Fruit fly (Drosophila melanogaster) whole organism, prepupa: Measurements from ENCODE around the gene jhamt.

Experiments
- Blimp-1 ChIP-seq: fragments of 200-800 bp; sonication (Bioruptor generic); optimal IDR thresholded peaks from 3 replicates; lab custom pipeline; 2017; ENCODE audit warnings: missing biosample characterization, missing genetic modification characterization, mild to moderate bottlenecking, moderate library complexity, missing genetic modification reagents
- CG10631 ChIP-seq: fragments of 200-800 bp; sonication (Bioruptor generic); optimal IDR thresholded peaks from 2 replicates; lab custom pipeline; 2016; ENCODE audit warnings: missing biosample characterization, missing genetic modification characterization
- CG10669 ChIP-seq: fragments of 200-800 bp; sonication (Bioruptor generic); optimal IDR thresholded peaks from 3 replicates; lab custom pipeline; 2018; ENCODE audit warnings: missing biosample characterization, mild to moderate bottlenecking, missing genetic modification characterization, moderate library complexity
- CG11294 ChIP-seq: fragments of 200-800 bp; sonication (Bioruptor generic); IDR thresholded peaks from 2 replicates; pipeline ENCODE4 v1.3.6; 2022; ENCODE audit warnings: missing biosample characterization, missing genetic modification characterization
- CG11762 ChIP-seq: fragments of 200-800 bp; sonication (Bioruptor generic); optimal IDR thresholded peaks from 3 replicates; lab custom pipeline; 2016; ENCODE audit warnings: missing biosample characterization, missing genetic modification characterization; ENCODE audit not compliant: insufficient read depth
- CG15336 ChIP-seq: fragments of 200-800 bp; sonication (Bioruptor generic); IDR thresholded peaks from 2 replicates; pipeline ENCODE4 v1.3.6; 2022; ENCODE audit warnings: missing biosample characterization, missing genetic modification characterization
- CG1621 ChIP-seq: fragments of 200-800 bp; sonication (Bioruptor generic); optimal IDR thresholded peaks from 3 replicates; lab custom pipeline; 2018; ENCODE audit warnings: missing biosample characterization, mild to moderate bottlenecking, missing genetic modification characterization
- CG16779 ChIP-seq: fragments of 200-800 bp; sonication (Bioruptor generic); optimal IDR thresholded peaks from 3 replicates; lab custom pipeline; 2017; ENCODE audit warnings: missing biosample characterization, mild to moderate bottlenecking, missing genetic modification characterization
- CG31627 ChIP-seq: fragments of 200-800 bp; sonication (Bioruptor generic); optimal IDR thresholded peaks from 3 replicates; lab custom pipeline; 2016; ENCODE audit warnings: missing biosample characterization, missing genetic modification characterization
- CG32006 ChIP-seq: fragments of 200-800 bp; sonication (Bioruptor generic); optimal IDR thresholded peaks from 3 replicates; lab custom pipeline; 2017; ENCODE audit warnings: missing biosample characterization, mild to moderate bottlenecking, missing genetic modification characterization
- CG34406 ChIP-seq: fragments of 200-800 bp; sonication (Bioruptor generic); optimal IDR thresholded peaks from 3 replicates; lab custom pipeline; 2016; ENCODE audit warnings: missing biosample characterization, missing genetic modification characterization
- CG3919 ChIP-seq: fragments of 200-800 bp; sonication (Bioruptor generic); optimal IDR thresholded peaks from 3 replicates; lab custom pipeline; 2016; ENCODE audit warnings: missing biosample characterization, missing genetic modification characterization
- CG4318 ChIP-seq: fragments of 200-800 bp; sonication (Bioruptor generic); optimal IDR thresholded peaks from 3 replicates; lab custom pipeline; 2017; ENCODE audit warnings: missing biosample characterization, mild to moderate bottlenecking, missing genetic modification characterization
- CG6163 ChIP-seq: fragments of 200-800 bp; sonication (Bioruptor generic); IDR thresholded peaks from 3 replicates; pipeline ENCODE4 v1.3.6; 2022; ENCODE audit warnings: missing biosample characterization, missing genetic modification characterization
- CG6276 ChIP-seq: fragments of 200-800 bp; sonication (Bioruptor generic); optimal IDR thresholded peaks from 2 replicates; lab custom pipeline; 2017; ENCODE audit warnings: missing biosample characterization, mild to moderate bottlenecking, missing genetic modification characterization
- CG6792 ChIP-seq: fragments of 200-800 bp; sonication (Bioruptor generic); optimal IDR thresholded peaks from 3 replicates; lab custom pipeline; 2016; ENCODE audit warnings: missing biosample characterization, missing genetic modification characterization
- CG6808 ChIP-seq: fragments of 200-800 bp; sonication (Bioruptor generic); optimal IDR thresholded peaks from 3 replicates; lab custom pipeline; 2017; ENCODE audit warnings: missing biosample characterization, missing genetic modification characterization, mild to moderate bottlenecking, moderate library complexity, missing genetic modification reagents
- CG6854 ChIP-seq: fragments of 200-800 bp; sonication (Bioruptor generic); optimal IDR thresholded peaks from 2 replicates; lab custom pipeline; 2017; ENCODE audit warnings: missing biosample characterization, mild to moderate bottlenecking, missing genetic modification characterization
- CG7368 ChIP-seq: fragments of 200-800 bp; sonication (Bioruptor generic); optimal IDR thresholded peaks from 3 replicates; lab custom pipeline; 2016; ENCODE audit warnings: missing biosample characterization, missing genetic modification characterization
- CG8319 ChIP-seq: fragments of 200-800 bp; sonication (Bioruptor generic); optimal IDR thresholded peaks from 3 replicates; lab custom pipeline; 2016; ENCODE audit warnings: missing biosample characterization, missing genetic modification characterization
- CG8632 ChIP-seq: fragments of 200-800 bp; sonication (Bioruptor generic); optimal IDR thresholded peaks from 3 replicates; lab custom pipeline; 2016; ENCODE audit warnings: missing biosample characterization, missing genetic modification characterization
- CG9139 ChIP-seq: fragments of 200-800 bp; sonication (Bioruptor generic); optimal IDR thresholded peaks from 3 replicates; lab custom pipeline; 2017; ENCODE audit warnings: missing biosample characterization, mild to moderate bottlenecking, missing genetic modification characterization
- Eip75B ChIP-seq: fragments of 200-800 bp; sonication (Bioruptor generic); optimal IDR thresholded peaks from 3 replicates; lab custom pipeline; 2016; ENCODE audit warnings: missing biosample characterization, missing genetic modification characterization
- Eip78C ChIP-seq: fragments of 200-800 bp; sonication (Bioruptor generic); peaks from one replicate; lab custom pipeline; 2016; ENCODE audit warnings: missing biosample characterization, missing genetic modification characterization
- Eip93F ChIP-seq: fragments of 200-800 bp; sonication (Bioruptor generic); optimal IDR thresholded peaks from 2 replicates; lab custom pipeline; 2016; ENCODE audit warnings: missing biosample characterization, mild to moderate bottlenecking, missing genetic modification characterization
- Ets21C ChIP-seq: fragments of 200-800 bp; sonication (Bioruptor generic); optimal IDR thresholded peaks from 3 replicates; lab custom pipeline; 2016; ENCODE audit warnings: missing biosample characterization, missing genetic modification characterization
- Ets96B ChIP-seq: fragments of 200-800 bp; optimal IDR thresholded peaks from 2 replicates; lab custom pipeline; 2019; ENCODE audit warnings: missing biosample characterization, mild to moderate bottlenecking, missing genetic modification characterization, moderate library complexity
- Hr38 ChIP-seq: sonication (Bioruptor generic); optimal IDR thresholded peaks from 2 replicates; lab custom pipeline; 2016; ENCODE audit warnings: missing biosample characterization, missing genetic modification characterization
- Hr39 ChIP-seq: fragments of 200-800 bp; sonication (Bioruptor generic); optimal IDR thresholded peaks from 2 replicates; lab custom pipeline; 2016; ENCODE audit warnings: missing biosample characterization, missing genetic modification characterization
- OdsH ChIP-seq: fragments of 200-800 bp; sonication (Bioruptor generic); optimal IDR thresholded peaks from 3 replicates; lab custom pipeline; 2016; ENCODE audit warnings: missing biosample characterization, missing genetic modification characterization
- Smox ChIP-seq: fragments of 200-800 bp; sonication (Bioruptor generic); optimal IDR thresholded peaks from 3 replicates; lab custom pipeline; 2016; ENCODE audit warnings: missing biosample characterization, missing genetic modification characterization
- Sox102F ChIP-seq: fragments of 200-800 bp; sonication (Bioruptor generic); optimal IDR thresholded peaks from 2 replicates; lab custom pipeline; 2016; ENCODE audit warnings: missing biosample characterization, mild to moderate bottlenecking, missing genetic modification characterization
- Sox15 ChIP-seq: fragments of 200-800 bp; sonication (Bioruptor generic); optimal IDR thresholded peaks from 3 replicates; lab custom pipeline; 2016; ENCODE audit warnings: missing biosample characterization, missing genetic modification characterization
- cyc ChIP-seq: fragments of 200-800 bp; sonication (Bioruptor generic); optimal IDR thresholded peaks from 3 replicates; lab custom pipeline; 2016; ENCODE audit warnings: missing biosample characterization, missing genetic modification characterization
- dac ChIP-seq: fragments of 200-800 bp; sonication (Bioruptor generic); optimal IDR thresholded peaks from 2 replicates; lab custom pipeline; 2017; ENCODE audit warnings: missing biosample characterization, mild to moderate bottlenecking, missing genetic modification characterization
- dsx ChIP-seq: fragments of 200-800 bp; optimal IDR thresholded peaks from 3 replicates; lab custom pipeline; 2019; ENCODE audit warnings: missing biosample characterization, mild to moderate bottlenecking, missing genetic modification characterization, moderate library complexity; ENCODE audit not compliant: poor library complexity, severe bottlenecking
- eg ChIP-seq: fragments of 200-800 bp; sonication (Bioruptor generic); IDR thresholded peaks from 3 replicates; pipeline ENCODE4 v1.3.6; 2022; ENCODE audit warnings: missing biosample characterization, missing genetic modification characterization
- esn ChIP-seq: fragments of 200-800 bp; sonication (Bioruptor generic); optimal IDR thresholded peaks from 2 replicates; lab custom pipeline; 2016; ENCODE audit warnings: missing biosample characterization, mild to moderate bottlenecking, missing genetic modification characterization, moderate library complexity
- fd59A ChIP-seq: fragments of 200-800 bp; sonication (Bioruptor generic); optimal IDR thresholded peaks from 2 replicates; lab custom pipeline; 2017; ENCODE audit warnings: missing biosample characterization, mild to moderate bottlenecking, missing genetic modification characterization, missing genetic modification reagents
- fkh ChIP-seq: fragments of 200-800 bp; sonication (Bioruptor generic); optimal IDR thresholded peaks from 3 replicates; lab custom pipeline; 2017; ENCODE audit warnings: missing biosample characterization, mild to moderate bottlenecking, missing genetic modification characterization, moderate library complexity
- lz ChIP-seq: fragments of 200-800 bp; sonication (Bioruptor generic); optimal IDR thresholded peaks from 3 replicates; lab custom pipeline; 2016; ENCODE audit warnings: missing biosample characterization, missing genetic modification characterization
- salr ChIP-seq, 2 experiments: fragments of 200-800 bp; sonication (Bioruptor generic); optimal IDR thresholded peaks; 3 replicates each; lab custom pipeline; 2016 to 2018; ENCODE audit warnings: missing biosample characterization in 2 of 2, missing genetic modification characterization in 2 of 2, mild to moderate bottlenecking in 1 of 2
- svp ChIP-seq: fragments of 200-800 bp; sonication (Bioruptor generic); peaks from one replicate; lab custom pipeline; 2016; ENCODE audit warnings: missing biosample characterization, missing genetic modification characterization
- vri ChIP-seq: fragments of 200-800 bp; sonication (Bioruptor generic); optimal IDR thresholded peaks from 3 replicates; lab custom pipeline; 2016; ENCODE audit warnings: missing biosample characterization, mild to moderate bottlenecking, missing genetic modification characterization

Gene jhamt

DNA sequence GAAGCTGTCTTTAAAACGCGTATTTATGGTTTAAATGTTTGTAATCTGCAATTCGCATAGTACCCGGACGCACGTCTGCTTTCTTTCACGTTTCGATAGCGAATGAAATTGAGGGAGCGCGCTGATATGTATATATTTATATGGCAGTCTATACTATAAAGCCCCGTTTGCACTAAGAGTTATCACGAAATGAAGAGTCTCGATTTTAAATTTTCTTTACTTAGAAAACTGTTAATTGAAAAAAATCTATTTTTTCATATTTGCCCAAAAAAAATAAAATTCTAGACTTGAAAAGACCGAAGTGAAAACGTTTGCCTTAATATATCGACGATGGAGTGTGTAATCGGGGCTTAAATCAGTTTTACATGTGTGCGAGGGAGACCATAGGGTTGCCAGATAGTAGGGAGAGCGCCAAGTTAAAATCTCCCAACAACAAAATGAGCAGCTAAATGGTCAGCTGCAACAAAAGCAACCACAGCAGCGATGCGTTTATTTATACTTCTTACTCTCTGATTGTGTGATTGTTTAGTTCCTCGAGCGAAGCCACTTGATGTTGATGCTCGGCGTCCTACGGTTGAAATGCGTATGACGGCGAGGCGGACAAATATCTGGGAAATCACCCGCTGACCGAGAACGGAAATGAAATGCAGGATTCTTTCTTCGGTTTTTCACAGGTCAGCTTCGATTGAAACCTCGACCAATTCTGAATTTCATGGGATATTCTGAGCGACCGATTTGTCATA, 40.0 kb upstream of the jhamt start, which contains the start of gene cact (continued):
- TF ChIP-seq Hr39 (GFP tag; lab: Kevin White, UChicago) (peak; percentile 94), CG6163 (GFP tag; lab: Robert Waterston, UW) (peak; percentile 94), CG32006 (GFP tag; lab: Kevin White, UChicago) (peak; percentile 92), fkh (GFP tag; lab: Kevin White, UChicago) (peak; percentile 83), CG8319 (GFP tag; lab: Kevin White, UChicago) (peak; percentile 87), Ets21C (GFP tag; lab: Kevin White, UChicago) (peak; percentile 92), CG4318 (GFP tag; lab: Kevin White, UChicago) (peak; percentile 83), esn (GFP tag; lab: Kevin White, UChicago) (peak; percentile 95), CG6276 (peak; percentile 82), CG9139 (GFP tag; lab: Kevin White, UChicago) (peak; percentile 37), salr (GFP tag; optimal IDR thresholded peaks at IDR 0.05; lab: Kevin White, UChicago) (peak; percentile 81), CG11294 (GFP tag; lab: Robert Waterston, UW) (peak; percentile 86), Eip78C (GFP tag; lab: Kevin White, UChicago) (peak; percentile 98), CG1621 (tag; lab: Kevin White, UChicago) (peak; percentile 68), Blimp-1 (peak; percentile 23), CG3919 (GFP tag; lab: Kevin White, UChicago) (peak; percentile 89), OdsH (GFP tag; lab: Kevin White, UChicago) (peak; percentile 94)

DNA sequence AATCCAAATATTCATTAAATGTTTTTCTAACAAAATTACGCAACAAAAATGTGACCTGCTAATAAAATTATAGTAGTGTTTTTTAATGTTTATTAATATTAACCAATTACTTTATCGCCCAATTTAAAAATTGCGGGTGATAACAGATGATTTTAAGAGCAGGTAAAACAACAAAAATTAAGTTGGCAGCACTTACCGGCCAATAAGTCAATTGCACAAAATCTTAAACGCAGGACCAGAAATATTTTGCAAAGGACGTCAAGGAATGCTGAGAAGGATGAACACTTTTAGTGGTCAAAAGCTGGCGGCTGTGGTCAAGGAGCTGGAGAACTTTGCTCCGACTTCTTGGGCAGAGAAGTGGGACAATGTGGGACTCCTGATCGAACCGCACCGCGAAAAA, 38.8 kb upstream of the jhamt start, which contains the start of gene CG4278:
CG4278 (plus strand) TSS at position 178 of the 400 bp plus-strand sequence.
- TF ChIP-seq CG6854 (GFP tag; lab: Kevin White, UChicago) (no peak), CG15336 (GFP tag; lab: Robert Waterston, UW) (no peak), dsx (GFP tag; lab: Kevin White, UChicago) (no peak), CG11762 (no peak), CG1621 (tag; lab: Kevin White, UChicago) (no peak)

DNA sequence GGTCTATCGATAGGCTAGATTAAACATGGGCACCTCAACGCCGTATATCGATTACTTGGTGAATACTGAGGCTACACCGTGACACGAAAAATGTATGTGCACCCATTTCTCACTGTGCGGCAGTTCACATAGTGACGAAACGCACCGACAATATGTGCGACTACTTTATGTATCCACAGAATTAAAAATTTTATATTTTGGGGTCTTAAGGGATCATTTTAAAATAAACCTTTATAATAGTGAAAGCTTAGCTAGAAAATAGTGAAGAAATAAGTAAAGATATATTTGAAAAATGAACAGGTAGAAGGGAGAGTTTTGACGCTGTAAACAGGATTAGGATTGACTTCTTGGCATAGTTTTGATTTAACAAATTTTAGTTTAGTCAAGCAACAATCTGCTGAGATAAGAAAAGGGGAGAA, 36.6 kb upstream of the jhamt start, which contains the start of gene mRpL4:
mRpL4 (minus strand) TSS at position 31 of the 419 bp plus-strand sequence.
- peak; percentile 59 for TF ChIP-seq fkh (GFP tag; lab: Kevin White, UChicago)
- TF ChIP-seq Sox15: peak; percentile 1
- no peak for TF ChIP-seq Eip93F (GFP tag; lab: Kevin White, UChicago)
- no peak for TF ChIP-seq CG7368 (GFP tag; lab: Kevin White, UChicago)
- TF ChIP-seq CG6163 (GFP tag; lab: Robert Waterston, UW): no peak
- TF ChIP-seq CG8632 (GFP tag; lab: Kevin White, UChicago): no peak
- TF ChIP-seq vri (GFP tag; lab: Kevin White, UChicago): no peak
- no peak for TF ChIP-seq CG6854 (GFP tag; lab: Kevin White, UChicago)
- TF ChIP-seq Eip75B (GFP tag; lab: Kevin White, UChicago): no peak
- TF ChIP-seq Eip78C (GFP tag; lab: Kevin White, UChicago): no peak
- no peak for TF ChIP-seq CG16779 (tag; lab: Kevin White, UChicago)
- TF ChIP-seq CG1621 (tag; lab: Kevin White, UChicago): peak; percentile 52
- no peak for TF ChIP-seq Sox102F (GFP tag; lab: Kevin White, UChicago)
- TF ChIP-seq Blimp-1: no peak
- no peak for TF ChIP-seq CG6808 (GFP tag; lab: Kevin White, UChicago)
- TF ChIP-seq lz (GFP tag; lab: Kevin White, UChicago): no peak
- TF ChIP-seq CG10631 (GFP tag; lab: Kevin White, UChicago): peak; percentile 56
- no peak for TF ChIP-seq CG4318 (GFP tag; lab: Kevin White, UChicago)
- no peak for TF ChIP-seq CG11762
- no peak for TF ChIP-seq CG11294 (GFP tag; lab: Robert Waterston, UW)
- TF ChIP-seq dac (GFP tag; lab: Kevin White, UChicago): no peak
- no peak for TF ChIP-seq CG34406 (GFP tag; lab: Kevin White, UChicago)
- TF ChIP-seq eg (GFP tag; lab: Robert Waterston, UW): no peak
- TF ChIP-seq Hr38 (GFP tag; lab: Kevin White, UChicago): peak; percentile 11
- TF ChIP-seq cyc (GFP tag; lab: Kevin White, UChicago): no peak
- no peak for TF ChIP-seq salr (GFP tag; optimal IDR thresholded peaks at IDR 0.05; lab: Kevin White, UChicago)
- TF ChIP-seq CG31627 (GFP tag; lab: Kevin White, UChicago): peak; percentile 69
- no peak for TF ChIP-seq dsx (GFP tag; lab: Kevin White, UChicago)
- no peak for TF ChIP-seq CG3919 (GFP tag; lab: Kevin White, UChicago)
- TF ChIP-seq Ets96B: no peak
- TF ChIP-seq esn (GFP tag; lab: Kevin White, UChicago): no peak
- no peak for TF ChIP-seq fd59A (GFP tag; lab: Kevin White, UChicago)
- no peak for TF ChIP-seq CG10669 (GFP tag; lab: Kevin White, UChicago)
- TF ChIP-seq CG6792: peak; percentile 45
- no peak for TF ChIP-seq svp
- no peak for TF ChIP-seq Smox
